Worm (Caenorhabditis elegans): Measurements from ENCODE around the gene ulp-2.

- TF ChIP-seq lir-3 (tag; optimal IDR thresholded peaks at IDR 0.05; ENCODE audit: poor library complexity) = no peak
- TF ChIP-seq nhr-28 (tag; optimal IDR thresholded peaks at IDR 0.05) = no peak
- no peak for TF ChIP-seq ztf-4 (tag; optimal IDR thresholded peaks at IDR 0.05)
- no peak for TF ChIP-seq efl-1 (optimal IDR thresholded peaks at IDR 0.05)
- peak in 1 of 2 experiments; percentile 89 for TF ChIP-seq efl-1 (GFP tag; optimal IDR thresholded peaks at IDR 0.05 in 1 of 2)
- no peak for TF ChIP-seq snpc-4 (tag; optimal IDR thresholded peaks at IDR 0.05)
- TF ChIP-seq nhr-76 (tag; optimal IDR thresholded peaks at IDR 0.05) = no peak
- no peak for TF ChIP-seq elt-3 (tag; optimal IDR thresholded peaks at IDR 0.05)
- no peak for TF ChIP-seq ceh-82 (tag; optimal IDR thresholded peaks at IDR 0.05)
- no peak for TF ChIP-seq nhr-12 (tag; optimal IDR thresholded peaks at IDR 0.05)
- TF ChIP-seq alr-1 (tag; optimal IDR thresholded peaks at IDR 0.05; ENCODE audit: borderline replicate concordance) = no peak
- TF ChIP-seq mef-2 (tag; optimal IDR thresholded peaks at IDR 0.05) = no peak
- TF ChIP-seq zag-1 (tag; optimal IDR thresholded peaks at IDR 0.05) = no peak
- no peak for TF ChIP-seq ama-1 (optimal IDR thresholded peaks at IDR 0.05)
- TF ChIP-seq nhr-77 (tag; optimal IDR thresholded peaks at IDR 0.05) = no peak
These were observed 14.0 kb downstream of the ulp-2 start, which contains the start of the genes gldi-11 and ZK546.2 for ce11 chrII:4945695-4946094.

All from whole organism, L1 larva.